Worm (Caenorhabditis elegans) whole organism, L3 larva: ENCODE data around the gene npp-23.
A peak's percentile ranks its signal among the peaks of the same experiment; 100 is the strongest.

ENCODE experiments used
- ZK546.5 ChIP-seq: sonication (generic microtip); optimal IDR thresholded peaks from 2 replicates; lab custom pipeline; 2017; ENCODE audit warnings: missing biosample characterization, missing genetic modification characterization
- aly-2 ChIP-seq: fragments of 150-350 bp; optimal IDR thresholded peaks from 2 replicates; lab custom pipeline; 2014; ENCODE audit warnings: missing biosample characterization, missing genetic modification characterization
- ama-1 ChIP-seq: fragments of 150-350 bp; optimal IDR thresholded peaks from 2 replicates; lab custom pipeline; 2018
- ceh-16 ChIP-seq: sonication (generic microtip); optimal IDR thresholded peaks from 2 replicates; lab custom pipeline; 2017; ENCODE audit warnings: missing biosample characterization, missing genetic modification characterization
- ceh-28 ChIP-seq: fragments of 150-350 bp; optimal IDR thresholded peaks from 2 replicates; lab custom pipeline; 2014; ENCODE audit warnings: missing biosample characterization, missing genetic modification reagents, missing genetic modification characterization
- ceh-82 ChIP-seq: fragments of 150-350 bp; optimal IDR thresholded peaks from 2 replicates; lab custom pipeline; 2014; ENCODE audit warnings: missing biosample characterization, missing genetic modification characterization
- ceh-9 ChIP-seq: sonication (generic microtip); optimal IDR thresholded peaks from 2 replicates; lab custom pipeline; 2018; ENCODE audit warnings: missing biosample characterization, missing genetic modification characterization
- daf-12 ChIP-seq: fragments of 150-350 bp; optimal IDR thresholded peaks from 2 replicates; lab custom pipeline; 2014; ENCODE audit warnings: missing biosample characterization, missing genetic modification reagents, missing genetic modification characterization
- egl-27 ChIP-seq: sonication (generic microtip); optimal IDR thresholded peaks from 4 replicates; lab custom pipeline; 2017; ENCODE audit warnings: missing biosample characterization, missing genetic modification reagents, missing genetic modification characterization
- egl-5 ChIP-seq: fragments of 150-350 bp; optimal IDR thresholded peaks from 2 replicates; lab custom pipeline; 2017; ENCODE audit warnings: missing biosample characterization, missing genetic modification reagents, missing genetic modification characterization, inconsistent platforms
- elt-1 ChIP-seq: fragments of 150-350 bp; optimal IDR thresholded peaks from 2 replicates; lab custom pipeline; 2014; ENCODE audit warnings: missing biosample characterization, missing genetic modification characterization
- elt-2 ChIP-seq: sonication (generic microtip); optimal IDR thresholded peaks from 2 replicates; lab custom pipeline; 2016; ENCODE audit warnings: missing genetic modification reagents, mild to moderate bottlenecking, missing genetic modification characterization, missing compliant biosample characterization
- elt-3 ChIP-seq, 3 experiments: fragments of 150-350 bp in 1 of 3; sonication (generic microtip) in 2 of 3; optimal IDR thresholded peaks; 2 replicates in 2 of 3; 4 replicates in 1 of 3; lab custom pipeline; 2014 to 2017; ENCODE audit warnings: missing biosample characterization in 3 of 3, missing genetic modification characterization in 3 of 3
- eor-1 ChIP-seq, 2 experiments: fragments of 150-350 bp; optimal IDR thresholded peaks; 2 replicates each; lab custom pipeline; 2014 to 2018; ENCODE audit warnings: missing biosample characterization in 2 of 2, missing genetic modification characterization in 2 of 2
- fkh-10 ChIP-seq: sonication (generic microtip); optimal IDR thresholded peaks from 2 replicates; lab custom pipeline; 2017; ENCODE audit warnings: missing biosample characterization, missing genetic modification reagents, missing genetic modification characterization
- fkh-2 ChIP-seq: fragments of 150-350 bp; optimal IDR thresholded peaks from 2 replicates; lab custom pipeline; 2014; ENCODE audit warnings: missing biosample characterization, missing genetic modification reagents, missing genetic modification characterization
- fos-1 ChIP-seq: fragments of 150-350 bp; optimal IDR thresholded peaks from 2 replicates; lab custom pipeline; 2014; ENCODE audit warnings: missing biosample characterization, missing genetic modification characterization
- hmg-11 ChIP-seq: sonication (generic microtip); optimal IDR thresholded peaks from 2 replicates; lab custom pipeline; 2016; ENCODE audit warnings: missing genetic modification characterization, missing compliant biosample characterization
- jun-1 ChIP-seq: fragments of 150-350 bp; optimal IDR thresholded peaks from 2 replicates; lab custom pipeline; 2014; ENCODE audit warnings: missing biosample characterization, missing genetic modification reagents, missing genetic modification characterization
- lin-15B ChIP-seq: fragments of 150-350 bp; optimal IDR thresholded peaks from 2 replicates; lab custom pipeline; 2014; ENCODE audit warnings: missing biosample characterization, missing genetic modification characterization
- lin-39 ChIP-seq: fragments of 150-350 bp; optimal IDR thresholded peaks from 2 replicates; lab custom pipeline; 2018; ENCODE audit warnings: missing biosample characterization, missing genetic modification reagents, missing genetic modification characterization
- lsy-12 ChIP-seq: sonication (generic microtip); optimal IDR thresholded peaks from 2 replicates; lab custom pipeline; 2016; ENCODE audit warnings: mild to moderate bottlenecking, missing genetic modification characterization, missing compliant biosample characterization
- mdl-1 ChIP-seq: fragments of 150-350 bp; optimal IDR thresholded peaks from 2 replicates; lab custom pipeline; 2014; ENCODE audit warnings: missing biosample characterization, missing genetic modification characterization
- nfya-1 ChIP-seq: sonication (generic microtip); optimal IDR thresholded peaks from 2 replicates; lab custom pipeline; 2017; ENCODE audit warnings: missing genetic modification characterization, mild to moderate bottlenecking, missing compliant biosample characterization, antibody characterized with exemption, moderate library complexity; ENCODE audit not compliant: insufficient read depth
- nhr-11 ChIP-seq: fragments of 150-350 bp; optimal IDR thresholded peaks from 2 replicates; lab custom pipeline; 2014; ENCODE audit warnings: missing biosample characterization, missing genetic modification characterization
- nhr-12 ChIP-seq: fragments of 150-350 bp; optimal IDR thresholded peaks from 2 replicates; lab custom pipeline; 2014; ENCODE audit warnings: missing biosample characterization, missing genetic modification characterization
- nhr-23 ChIP-seq: fragments of 150-350 bp; optimal IDR thresholded peaks from 2 replicates; lab custom pipeline; 2014; ENCODE audit warnings: missing biosample characterization, missing genetic modification reagents, missing genetic modification characterization
- nhr-237 ChIP-seq: fragments of 150-350 bp; optimal IDR thresholded peaks from 2 replicates; lab custom pipeline; 2014; ENCODE audit warnings: missing biosample characterization, missing genetic modification characterization
- nhr-25 ChIP-seq: sonication (generic microtip); optimal IDR thresholded peaks from 2 replicates; lab custom pipeline; 2017; ENCODE audit warnings: missing biosample characterization, missing genetic modification characterization
- nhr-28 ChIP-seq: fragments of 150-350 bp; optimal IDR thresholded peaks from 2 replicates; lab custom pipeline; 2014; ENCODE audit warnings: missing biosample characterization, missing genetic modification characterization
- nhr-43 ChIP-seq: sonication (generic microtip); optimal IDR thresholded peaks from 2 replicates; lab custom pipeline; 2016; ENCODE audit warnings: mild to moderate bottlenecking, missing genetic modification characterization, missing compliant biosample characterization; ENCODE audit not compliant: poor library complexity, severe bottlenecking
- nhr-67 ChIP-seq: fragments of 150-350 bp; optimal IDR thresholded peaks from 2 replicates; lab custom pipeline; 2014; ENCODE audit warnings: missing biosample characterization, missing genetic modification characterization
- nhr-76 ChIP-seq: fragments of 150-350 bp; sonication (generic microtip); optimal IDR thresholded peaks from 5 replicates; lab custom pipeline; 2014; ENCODE audit warnings: missing biosample characterization, missing genetic modification characterization
- nhr-77 ChIP-seq: fragments of 150-350 bp; optimal IDR thresholded peaks from 2 replicates; lab custom pipeline; 2014; ENCODE audit warnings: missing biosample characterization, missing genetic modification characterization
- pha-4 ChIP-seq: fragments of 150-350 bp; optimal IDR thresholded peaks from 2 replicates; lab custom pipeline; 2014; ENCODE audit warnings: missing biosample characterization, missing genetic modification reagents, missing genetic modification characterization
- pqm-1 ChIP-seq: fragments of 150-350 bp; optimal IDR thresholded peaks from 2 replicates; lab custom pipeline; 2017; ENCODE audit warnings: missing biosample characterization, missing genetic modification characterization, inconsistent platforms
- sea-2 ChIP-seq: fragments of 150-350 bp; sonication (generic microtip); optimal IDR thresholded peaks from 4 replicates; lab custom pipeline; 2014; ENCODE audit warnings: missing biosample characterization, missing genetic modification reagents, missing genetic modification characterization
- skn-1 ChIP-seq: fragments of 150-350 bp; optimal IDR thresholded peaks from 2 replicates; lab custom pipeline; 2014; ENCODE audit warnings: missing biosample characterization, missing genetic modification characterization
- snpc-4 ChIP-seq: fragments of 150-350 bp; optimal IDR thresholded peaks from 2 replicates; lab custom pipeline; 2014; ENCODE audit warnings: missing biosample characterization, missing genetic modification characterization
- tbx-2 ChIP-seq: sonication (generic microtip); optimal IDR thresholded peaks from 2 replicates; lab custom pipeline; 2016; ENCODE audit warnings: mild to moderate bottlenecking, missing genetic modification characterization, missing compliant biosample characterization
- unc-39 ChIP-seq: sonication (generic microtip); optimal IDR thresholded peaks from 4 replicates; lab custom pipeline; 2017; ENCODE audit warnings: missing biosample characterization, missing genetic modification characterization
- unc-62 ChIP-seq: fragments of 150-350 bp; sonication (generic microtip); optimal IDR thresholded peaks from 4 replicates; lab custom pipeline; 2014; ENCODE audit warnings: missing biosample characterization, missing genetic modification reagents, missing genetic modification characterization
- zag-1 ChIP-seq: fragments of 150-350 bp; optimal IDR thresholded peaks from 2 replicates; lab custom pipeline; 2014; ENCODE audit warnings: missing biosample characterization, missing genetic modification characterization
- ztf-11 ChIP-seq: fragments of 150-350 bp; optimal IDR thresholded peaks from 2 replicates; lab custom pipeline; 2014; ENCODE audit warnings: missing biosample characterization, missing genetic modification characterization
- ztf-4 ChIP-seq: fragments of 150-350 bp; optimal IDR thresholded peaks from 2 replicates; lab custom pipeline; 2014; ENCODE audit warnings: missing biosample characterization, missing genetic modification characterization

The npp-23 gene

ce11 chrIV:8892558-8892957 is 23.1 kb upstream of the npp-23 start, which contains the start of gene C27B7.2:
Gene C27B7.2, plus strand, starts transcription at chrIV:8892858.
- TF ChIP-seq ceh-82 (no peak), fos-1 (tag; lab: Kevin White, UChicago) (no peak), ama-1 (lab: Kevin White, UChicago) (peak; percentile 54)

DNA sequence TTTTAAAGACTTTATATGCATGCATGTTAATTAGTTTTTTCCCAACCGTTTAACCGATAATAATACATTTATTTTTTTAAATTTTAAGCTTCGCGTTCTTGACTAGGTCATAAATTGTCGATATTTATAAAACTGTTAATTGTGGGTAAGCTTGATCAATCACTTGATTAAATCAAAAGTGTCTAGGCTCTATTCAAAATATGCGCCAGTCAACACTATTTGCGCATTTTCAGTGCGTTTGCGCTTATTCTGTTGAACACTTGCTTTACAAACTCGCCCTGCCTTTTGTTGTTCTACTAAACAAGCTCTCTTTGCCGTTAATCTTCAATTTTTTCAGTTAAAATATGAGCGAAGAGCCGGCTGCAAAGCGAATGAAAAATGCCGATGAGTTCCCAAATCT is 21.7 kb upstream of the npp-23 start, which contains the start of gene spr-2:
Gene spr-2 (plus strand): TSS at position 332 of the 400 bp plus-strand sequence.
- TF ChIP-seq unc-39 (no peak), skn-1 (tag; lab: Kevin White, UChicago) (no peak), pha-4 (tag; lab: Kevin White, UChicago) (peak; percentile 88), sea-2 (GFP tag; lab: Kevin White, UChicago) (no peak), mdl-1 (tag; lab: Kevin White, UChicago) (no peak), hmg-11 (tag; lab: Kevin White, UChicago) (peak; percentile 60), elt-1 (peak; percentile 32), nhr-67 (tag; lab: Kevin White, UChicago) (no peak), lin-15B (tag; lab: Kevin White, UChicago) (peak; percentile 65), zag-1 (tag; lab: Kevin White, UChicago) (no peak), daf-12 (tag; lab: Kevin White, UChicago) (no peak), ama-1 (lab: Kevin White, UChicago) (no peak), nhr-23 (tag; lab: Kevin White, UChicago) (peak; percentile 80), fkh-2 (tag; lab: Kevin White, UChicago) (no peak), snpc-4 (peak; percentile 85), egl-5 (tag; lab: Kevin White, UChicago) (no peak), ztf-11 (no peak), ceh-82 (no peak), nhr-76 (tag; lab: Kevin White, UChicago) (no peak), aly-2 (tag; lab: Kevin White, UChicago) (no peak), pqm-1 (tag; lab: Kevin White, UChicago) (no peak), elt-3 (tag; optimal IDR thresholded peaks at IDR 0.05; lab: Kevin White, UChicago) (no peak), elt-2 (tag; lab: Kevin White, UChicago) (peak; percentile 36), ztf-4 (tag; lab: Kevin White, UChicago) (no peak), ceh-28 (tag; lab: Kevin White, UChicago) (no peak), nhr-237 (tag; lab: Kevin White, UChicago) (no peak), eor-1 (tag; optimal IDR thresholded peaks at IDR 0.05; lab: Kevin White, UChicago) (no peak), ceh-9 (no peak), lsy-12 (tag; lab: Kevin White, UChicago) (no peak), nhr-11 (no peak), nhr-28 (tag; lab: Kevin White, UChicago) (no peak), ZK546.5 (tag; lab: Kevin White, UChicago) (no peak), lin-39 (tag; lab: Kevin White, UChicago) (peak; percentile 13), nhr-77 (no peak), egl-27 (tag; lab: Kevin White, UChicago) (no peak), nhr-25 (tag; lab: Kevin White, UChicago) (peak; percentile 34), nfya-1 (tag; lab: Kevin White, UChicago) (peak; percentile 68), fos-1 (tag; lab: Kevin White, UChicago) (no peak), nhr-43 (tag; lab: Kevin White, UChicago) (peak; percentile 63), tbx-2 (peak; percentile 18), fkh-10 (GFP tag; lab: Kevin White, UChicago) (no peak), nhr-12 (tag; lab: Kevin White, UChicago) (no peak), unc-62 (no peak), ceh-16 (tag; lab: Kevin White, UChicago) (no peak), jun-1 (tag; lab: Kevin White, UChicago) (peak; percentile 19)
- TF ChIP-seq, all 47 proteins: peak for 13
